Fruit fly (Drosophila melanogaster) whole organism, embryonic: ENCODE results near the gene Nf1.

ENCODE experiments used
- Atf6 ChIP-seq: fragments of 200-800 bp; sonication (Bioruptor generic); IDR thresholded peaks from 2 replicates; pipeline ENCODE4 v1.3.6; 2022; ENCODE audit warnings: missing biosample characterization, missing genetic modification characterization
- Awh ChIP-seq: fragments of 200-800 bp; sonication (Bioruptor generic); IDR thresholded peaks from 2 replicates; pipeline ENCODE4, ENCODE4 v1.3.6; 2022; ENCODE audit warnings: missing biosample characterization, missing genetic modification characterization
- C15 ChIP-seq: fragments of 200-800 bp; sonication (Bioruptor generic); IDR thresholded peaks from 3 replicates; pipeline ENCODE4 v1.3.6; 2022; ENCODE audit warnings: missing biosample characterization, missing genetic modification characterization
- CG10147 ChIP-seq: fragments of 200-800 bp; sonication (Bioruptor generic); optimal IDR thresholded peaks from 2 replicates; lab custom pipeline; 2019; ENCODE audit warnings: missing biosample characterization, mild to moderate bottlenecking, missing genetic modification characterization, moderate library complexity
- CG10321 ChIP-seq: fragments of 200-800 bp; sonication (Bioruptor generic); IDR thresholded peaks from 2 replicates; pipeline ENCODE4 v1.3.6; 2022; ENCODE audit warnings: missing biosample characterization, missing genetic modification characterization
- CG13894 ChIP-seq: fragments of 200-800 bp; sonication (Bioruptor generic); optimal IDR thresholded peaks from 3 replicates; lab custom pipeline; 2018; ENCODE audit warnings: missing biosample characterization, mild to moderate bottlenecking, missing genetic modification characterization, moderate library complexity
- CG15073 ChIP-seq: fragments of 200-800 bp; sonication (Bioruptor generic); optimal IDR thresholded peaks from 2 replicates; lab custom pipeline; 2016; ENCODE audit warnings: missing biosample characterization, missing genetic modification characterization
- CG15479 ChIP-seq: fragments of 200-800 bp; sonication (Bioruptor generic); optimal IDR thresholded peaks from 3 replicates; lab custom pipeline; 2019; ENCODE audit warnings: missing biosample characterization, mild to moderate bottlenecking, missing genetic modification characterization, moderate library complexity
- CG15601 ChIP-seq: fragments of 200-800 bp; sonication (Bioruptor generic); optimal IDR thresholded peaks from 3 replicates; lab custom pipeline; 2019; ENCODE audit warnings: missing biosample characterization, mild to moderate bottlenecking, missing genetic modification characterization, moderate library complexity
- CG16779 ChIP-seq: fragments of 200-800 bp; sonication (Bioruptor generic); IDR thresholded peaks from 2 replicates; pipeline ENCODE4 v1.3.6; 2022; ENCODE audit warnings: missing biosample characterization, missing genetic modification characterization
- CG18599 ChIP-seq: fragments of 200-800 bp; sonication (Bioruptor generic); optimal IDR thresholded peaks from 3 replicates; lab custom pipeline; 2017; ENCODE audit warnings: missing biosample characterization, missing genetic modification characterization, mild to moderate bottlenecking, moderate library complexity, missing genetic modification reagents
- CG2199 ChIP-seq: fragments of 200-800 bp; sonication (Bioruptor generic); IDR thresholded peaks from 3 replicates; pipeline ENCODE4 v1.3.6; 2022; ENCODE audit warnings: missing biosample characterization, missing genetic modification characterization
- CG31365 ChIP-seq: fragments of 200-800 bp; sonication (Bioruptor generic); optimal IDR thresholded peaks from 2 replicates; lab custom pipeline; 2018; ENCODE audit warnings: missing biosample characterization, mild to moderate bottlenecking, missing genetic modification characterization
- CG32767 ChIP-seq: fragments of 200-800 bp; sonication (Bioruptor generic); IDR thresholded peaks from 2 replicates; pipeline ENCODE4 v1.3.6; 2022; ENCODE audit warnings: missing biosample characterization, missing genetic modification characterization
- CG3281 ChIP-seq: fragments of 200-800 bp; sonication (Bioruptor generic); optimal IDR thresholded peaks from 3 replicates; lab custom pipeline; 2017; ENCODE audit warnings: missing biosample characterization, mild to moderate bottlenecking, missing genetic modification characterization
- CG33213 ChIP-seq: fragments of 200-800 bp; sonication (Bioruptor generic); optimal IDR thresholded peaks from 3 replicates; lab custom pipeline; 2016; ENCODE audit warnings: missing biosample characterization, missing genetic modification characterization
- CG5245 ChIP-seq: fragments of 200-800 bp; sonication (Bioruptor generic); optimal IDR thresholded peaks from 3 replicates; lab custom pipeline; 2016; ENCODE audit warnings: missing biosample characterization, missing genetic modification characterization
- CG6272 ChIP-seq: fragments of 200-800 bp; sonication (Bioruptor generic); IDR thresholded peaks from 2 replicates; pipeline ENCODE4 v1.3.6; 2022; ENCODE audit warnings: missing biosample characterization, missing genetic modification characterization
- CG7556 ChIP-seq: fragments of 200-800 bp; sonication (Bioruptor generic); optimal IDR thresholded peaks from 2 replicates; lab custom pipeline; 2017; ENCODE audit warnings: missing biosample characterization, mild to moderate bottlenecking, missing genetic modification characterization
- CG9932 ChIP-seq: fragments of 200-800 bp; sonication (Bioruptor generic); IDR thresholded peaks from 2 replicates; pipeline ENCODE4 v1.3.6; 2022; ENCODE audit warnings: missing biosample characterization, missing genetic modification characterization
- CHES-1-like ChIP-seq: fragments of 200-800 bp; sonication (Bioruptor generic); optimal IDR thresholded peaks from 2 replicates; lab custom pipeline; 2016; ENCODE audit warnings: missing biosample characterization, missing genetic modification characterization
- Dip2 ChIP-seq: fragments of 200-800 bp; sonication (Bioruptor generic); IDR thresholded peaks from 2 replicates; pipeline ENCODE4 v1.3.6; 2022; ENCODE audit warnings: missing biosample characterization, missing genetic modification characterization
- Eip74EF ChIP-seq, 2 experiments: fragments of 200-800 bp in 1 of 2; fragments of >200 bp in 1 of 2; sonication (Bioruptor generic) in 1 of 2; optimal IDR thresholded peaks; 2 replicates each; lab custom pipeline; 2017 to 2019; ENCODE audit warnings: missing biosample characterization in 2 of 2, missing genetic modification characterization in 2 of 2, mild to moderate bottlenecking in 1 of 2, moderate library complexity in 1 of 2
- Fer1 ChIP-seq: fragments of 200-800 bp; sonication (Bioruptor generic); optimal IDR thresholded peaks from 2 replicates; lab custom pipeline; 2017; ENCODE audit warnings: missing biosample characterization, mild to moderate bottlenecking, missing genetic modification characterization
- Gsc ChIP-seq: fragments of 200-800 bp; sonication (Bioruptor generic); IDR thresholded peaks from 2 replicates; pipeline ENCODE4 v1.3.6; 2022; ENCODE audit warnings: missing biosample characterization, missing genetic modification characterization
- HLHmδ ChIP-seq: fragments of 200-800 bp; sonication (Bioruptor generic); optimal IDR thresholded peaks from 2 replicates; lab custom pipeline; 2018; ENCODE audit warnings: missing biosample characterization, mild to moderate bottlenecking, missing genetic modification characterization, moderate library complexity
- Hey ChIP-seq: fragments of 200-800 bp; sonication (Bioruptor generic); optimal IDR thresholded peaks from 3 replicates; lab custom pipeline; 2018; ENCODE audit warnings: missing biosample characterization, mild to moderate bottlenecking, missing genetic modification characterization
- Hmr ChIP-seq: fragments of 200-800 bp; sonication (Bioruptor generic); optimal IDR thresholded peaks from 3 replicates; lab custom pipeline; 2017; ENCODE audit warnings: mild to moderate bottlenecking, missing biosample characterization, missing genetic modification reagents, missing genetic modification characterization
- NK7.1 ChIP-seq: fragments of 200-800 bp; sonication (Bioruptor generic); optimal IDR thresholded peaks from 3 replicates; lab custom pipeline; 2016; ENCODE audit warnings: missing biosample characterization, missing genetic modification characterization
- Pdp1 ChIP-seq, 2 experiments: fragments of 200-800 bp; sonication (Bioruptor generic); optimal IDR thresholded peaks; 3 replicates each; lab custom pipeline; 2016; ENCODE audit warnings: missing biosample characterization in 2 of 2, missing genetic modification characterization in 2 of 2, mild to moderate bottlenecking in 1 of 2, moderate library complexity in 1 of 2
- Sin3A ChIP-seq: fragments of >200 bp; optimal IDR thresholded peaks from 2 replicates; lab custom pipeline; 2018
- YL-1 ChIP-seq: fragments of 200-800 bp; sonication (Bioruptor generic); optimal IDR thresholded peaks from 3 replicates; lab custom pipeline; 2017; ENCODE audit warnings: missing biosample characterization, mild to moderate bottlenecking, missing genetic modification characterization
- abd-A ChIP-seq: fragments of 200-800 bp; sonication (Bioruptor generic); optimal IDR thresholded peaks from 3 replicates; lab custom pipeline; 2019; ENCODE audit warnings: missing biosample characterization, mild to moderate bottlenecking, missing genetic modification characterization, moderate library complexity
- ase ChIP-seq: fragments of 200-800 bp; sonication (Bioruptor generic); IDR thresholded peaks from 3 replicates; pipeline ENCODE4 v1.3.6; 2022; ENCODE audit warnings: missing biosample characterization, missing genetic modification characterization
- chinmo ChIP-seq: fragments of 200-800 bp; sonication (Bioruptor generic); IDR thresholded peaks from 4 replicates; pipeline ENCODE4 v1.3.6; 2022; ENCODE audit warnings: missing biosample characterization, missing genetic modification characterization; ENCODE audit not compliant: partially characterized antibody
- chm ChIP-seq: fragments of 200-800 bp; sonication (Bioruptor generic); IDR thresholded peaks from 2 replicates; pipeline ENCODE4 v1.3.6; 2022; ENCODE audit warnings: missing biosample characterization, missing genetic modification characterization
- croc ChIP-seq: fragments of 200-800 bp; sonication (Bioruptor generic); conservative IDR thresholded peaks from 3 replicates; pipeline ENCODE4 v1.3.6; 2022; ENCODE audit warnings: missing biosample characterization, missing genetic modification characterization
- crol ChIP-seq: fragments of 200-800 bp; sonication (Bioruptor generic); IDR thresholded peaks from 2 replicates; pipeline ENCODE4 v1.3.6; 2022; ENCODE audit warnings: missing biosample characterization, missing genetic modification characterization
- dpn ChIP-seq, 2 experiments: fragments of 200-800 bp; sonication (Bioruptor generic); optimal IDR thresholded peaks; 3 replicates each; lab custom pipeline; 2016; ENCODE audit warnings: missing biosample characterization in 2 of 2, missing genetic modification characterization in 2 of 2
- ewg ChIP-seq: fragments of 200-800 bp; sonication (Bioruptor generic); optimal IDR thresholded peaks from 3 replicates; lab custom pipeline; 2017; ENCODE audit warnings: mild to moderate bottlenecking, missing biosample characterization, missing genetic modification reagents, missing genetic modification characterization
- fd3F ChIP-seq: fragments of 200-800 bp; sonication (Bioruptor generic); optimal IDR thresholded peaks from 2 replicates; lab custom pipeline; 2018; ENCODE audit warnings: missing biosample characterization, mild to moderate bottlenecking, missing genetic modification characterization, moderate library complexity
- gcm2 ChIP-seq: fragments of 200-800 bp; sonication (Bioruptor generic); optimal IDR thresholded peaks from 2 replicates; lab custom pipeline; 2016; ENCODE audit warnings: missing biosample characterization, missing genetic modification characterization
- kah ChIP-seq: fragments of 200-800 bp; sonication (Bioruptor generic); optimal IDR thresholded peaks from 2 replicates; lab custom pipeline; 2018; ENCODE audit warnings: missing biosample characterization, mild to moderate bottlenecking, missing genetic modification characterization
- kni ChIP-seq: fragments of 200-800 bp; sonication (Bioruptor generic); optimal IDR thresholded peaks from 3 replicates; lab custom pipeline; 2017; ENCODE audit warnings: mild to moderate bottlenecking, missing biosample characterization, missing genetic modification reagents, missing genetic modification characterization
- lmd ChIP-seq: fragments of 200-800 bp; sonication (Bioruptor generic); IDR thresholded peaks from 2 replicates; pipeline ENCODE4 v1.3.6; 2022; ENCODE audit warnings: missing biosample characterization, missing genetic modification characterization
- sr ChIP-seq: fragments of 200-800 bp; sonication (Bioruptor generic); IDR thresholded peaks from 3 replicates; pipeline ENCODE4 v1.3.6; 2022; ENCODE audit warnings: missing biosample characterization, missing genetic modification characterization
- trh ChIP-seq: fragments of 200-800 bp; sonication (Bioruptor generic); optimal IDR thresholded peaks from 2 replicates; lab custom pipeline; 2016; ENCODE audit warnings: missing biosample characterization, missing genetic modification characterization

The Nf1 gene

DNA sequence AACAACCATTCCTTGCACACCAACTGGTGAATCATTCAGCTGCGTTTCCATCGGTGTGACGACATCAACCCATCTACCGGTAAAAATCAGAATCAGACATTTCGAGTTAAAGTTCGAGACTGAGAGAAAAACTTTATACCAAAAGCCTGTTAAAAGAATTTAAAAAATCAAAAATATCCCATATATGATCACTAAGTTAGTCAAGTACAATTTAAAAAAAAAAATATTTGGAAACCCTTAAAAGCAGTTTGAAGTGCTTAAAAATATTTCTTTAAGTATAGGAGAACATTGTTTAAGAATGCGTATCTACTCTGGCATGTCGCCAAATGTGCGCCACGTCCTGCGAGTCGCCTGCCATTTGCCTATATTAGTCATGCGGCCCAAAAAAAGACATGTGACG, 14.3 kb upstream of the Nf1 start (continued):
- TF ChIP-seq CG10147 (GFP tag; lab: Kevin White, UChicago) (peak; percentile 22), Hmr (GFP tag; lab: Kevin White, UChicago) (peak; percentile 74), kni (GFP tag; lab: Kevin White, UChicago) (no peak)

DNA sequence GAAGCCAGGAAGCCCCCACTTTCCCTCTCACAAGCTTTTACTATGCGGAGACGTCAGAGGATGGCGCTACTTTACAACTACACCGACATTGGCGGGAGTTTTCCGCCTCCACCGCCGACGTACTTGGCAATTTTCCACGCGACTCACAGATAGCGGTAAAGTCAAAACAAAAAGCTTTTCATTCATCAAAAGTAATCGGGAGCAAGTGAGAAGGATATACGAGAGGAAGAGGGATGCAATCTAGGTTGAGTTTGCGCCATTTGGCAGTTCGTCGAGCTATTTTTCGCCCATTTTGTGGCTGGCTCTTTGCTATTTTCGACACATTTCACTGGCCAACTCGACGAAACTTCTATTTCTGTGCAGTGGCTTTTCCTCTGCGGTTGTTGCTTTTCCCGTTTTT, 13.9 kb upstream of the Nf1 start:
- TF ChIP-seq gcm2 (GFP tag; lab: Kevin White, UChicago) (no peak), Gsc (no peak), Hey (tag; lab: Kevin White, UChicago) (no peak), croc (no peak), C15 (GFP tag; lab: Robert Waterston, UW) (no peak), CG15601 (tag; lab: Kevin White, UChicago) (no peak), abd-A (peak; percentile 79), ewg (GFP tag; lab: Kevin White, UChicago) (peak; percentile 76), trh (GFP tag; lab: Kevin White, UChicago) (no peak), Dip2 (GFP tag; lab: Robert Waterston, UW) (peak; percentile 20; the same call in 1 of the 2 replicates), CG9932 (GFP tag; lab: Robert Waterston, UW) (0 out of 2 replicates have a peak, but pooled peaks have one; percentile 2), CG13894 (peak; percentile 22), CG15073 (GFP tag; lab: Kevin White, UChicago) (no peak), Pdp1 (GFP tag; optimal IDR thresholded peaks at IDR 0.05; lab: Kevin White, UChicago) (no peak), dpn (GFP tag; optimal IDR thresholded peaks at IDR 0.05; lab: Kevin White, UChicago) (no peak), CG5245 (no peak), Fer1 (no peak)

dm6 chr3R:25969780-25970179, 13.0 kb upstream of the Nf1 start, which contains the start of gene fid:
Gene fid (plus strand): TSS chr3R:25970080.
- TF ChIP-seq Eip74EF (GFP tag; optimal IDR thresholded peaks at IDR 0.05; lab: Kevin White, UChicago) (no peak), CG18599 (GFP tag; lab: Kevin White, UChicago) (peak; percentile 0)

- TF ChIP-seq YL-1 (GFP tag; lab: Kevin White, UChicago) = peak; percentile 54
- no peak for TF ChIP-seq NK7.1
- TF ChIP-seq Atf6 (GFP tag; lab: Robert Waterston, UW) = 0 out of 2 replicates have a peak, but pooled peaks have one; percentile 30
- TF ChIP-seq CG7556 (GFP tag; lab: Kevin White, UChicago) = no peak
- TF ChIP-seq CHES-1-like = peak; percentile 50
- TF ChIP-seq chinmo (GFP tag; lab: Robert Waterston, UW) = peak; percentile 42; the same call in 3 of the 4 replicates
- TF ChIP-seq CG6272 (GFP tag; lab: Robert Waterston, UW) = no peak
- peak; percentile 85 for TF ChIP-seq HLHmδ (GFP tag; lab: Kevin White, UChicago)
- no peak for TF ChIP-seq fd3F (GFP tag; lab: Kevin White, UChicago)
- peak; percentile 79 for TF ChIP-seq CG15479
- peak; percentile 41 for TF ChIP-seq kah (GFP tag; lab: Kevin White, UChicago)
- peak; percentile 76 for TF ChIP-seq sr (GFP tag; lab: Robert Waterston, UW)
- peak; percentile 6; the same call in 1 of the 2 replicates for TF ChIP-seq chm
- no peak for TF ChIP-seq CG31365 (tag; lab: Kevin White, UChicago)
- TF ChIP-seq CG33213 (GFP tag; lab: Kevin White, UChicago) = no peak
- TF ChIP-seq CG16779 (GFP tag; lab: Robert Waterston, UW) = 0 out of 2 replicates have a peak, but pooled peaks have one; percentile 32
- TF ChIP-seq crol (GFP tag; lab: Robert Waterston, UW) = peak; percentile 48; the same call in 1 of the 2 replicates
- TF ChIP-seq Sin3A = peak; percentile 57
- TF ChIP-seq CG2199 = 0 out of 3 replicates have a peak, but pooled peaks have one; percentile 14
- TF ChIP-seq Awh (GFP tag; lab: Robert Waterston, UW) = 0 out of 2 replicates have a peak, but pooled peaks have one; percentile 10
- TF ChIP-seq CG3281 (GFP tag; lab: Kevin White, UChicago) = no peak
- peak; percentile 62; the same call in 1 of the 2 replicates for TF ChIP-seq CG10321 (GFP tag; lab: Robert Waterston, UW)
- no peak for TF ChIP-seq ase (GFP tag; lab: Robert Waterston, UW)
- no peak for TF ChIP-seq lmd (GFP tag; lab: Robert Waterston, UW)
- peak; percentile 63; the same call in 1 of the 2 replicates for TF ChIP-seq CG32767 (GFP tag; lab: Robert Waterston, UW)
Observed at dm6 chr3R:25983274-25983673, 461 bp downstream of the Nf1 start.
